Fruit fly (Drosophila melanogaster): Measurements from ENCODE around the gene CG32262.

CG32262 gene

DNA sequence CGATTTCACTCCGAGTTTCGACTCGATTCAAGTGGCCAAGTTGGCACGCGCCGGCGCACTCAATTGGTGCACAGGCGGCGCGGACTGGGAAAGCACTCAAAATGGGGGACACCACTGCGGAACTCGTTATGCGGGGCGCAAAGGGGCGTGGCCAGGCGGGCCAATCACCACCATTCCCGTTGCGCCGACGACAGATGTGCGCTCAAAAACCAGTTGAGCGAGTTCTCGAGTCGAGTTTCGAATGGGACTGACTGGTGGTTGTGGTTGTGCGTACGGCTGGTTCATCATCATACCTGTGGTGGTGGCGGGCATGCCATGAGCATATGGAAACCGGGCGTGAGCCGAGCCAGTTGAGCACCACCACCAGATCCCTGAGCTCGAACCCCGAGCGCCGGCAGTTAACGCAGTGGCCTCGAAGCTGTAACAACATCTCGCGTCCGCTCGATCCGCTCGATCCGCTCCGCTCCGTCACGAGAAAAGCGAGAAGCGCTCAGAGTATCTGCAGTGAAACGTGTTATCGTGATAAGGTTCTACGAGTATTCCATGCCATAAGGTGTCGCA lies 35.9 kb upstream of the CG32262 start, which contains the start of gene Awh (continued):
- TF ChIP-seq CG10654 (GFP tag; optimal IDR thresholded peaks at IDR 0.05) (no peak), sim (GFP tag; IDR thresholded peaks at IDR 0.05) (0 out of 2 replicates have a peak, but pooled peaks have one; percentile 26), Elba2 (GFP tag; optimal IDR thresholded peaks at IDR 0.05) (no peak), slbo (GFP tag; IDR thresholded peaks at IDR 0.05) (no peak), Aef1 (GFP tag; IDR thresholded peaks at IDR 0.05) (no peak), jing (GFP tag; optimal IDR thresholded peaks at IDR 0.05) (no peak), CG3407 (GFP tag; optimal IDR thresholded peaks at IDR 0.05) (no peak), CG12236 (GFP tag; optimal IDR thresholded peaks at IDR 0.05) (no peak), CG1529 (GFP tag; optimal IDR thresholded peaks at IDR 0.05) (no peak), CG6272 (GFP tag; IDR thresholded peaks at IDR 0.05) (no peak), Ada2b (GFP tag; IDR thresholded peaks at IDR 0.05) (no peak), gsb-n (tag; optimal IDR thresholded peaks at IDR 0.05) (no peak), corto (GFP tag; optimal IDR thresholded peaks at IDR 0.05) (no peak), CG34224 (GFP tag; IDR thresholded peaks at IDR 0.05; ENCODE audit: partially characterized antibody) (peak; percentile 53; the same call in 1 of the 3 replicates), NC2β (GFP tag; optimal IDR thresholded peaks at IDR 0.05) (no peak), CG11085 (GFP tag; IDR thresholded peaks at IDR 0.05) (no peak), CG14441 (GFP tag; IDR thresholded peaks at IDR 0.05) (no peak), Myb (GFP tag; optimal IDR thresholded peaks at IDR 0.05) (no peak), Doc3 (GFP tag; IDR thresholded peaks at IDR 0.05; ENCODE audit: partially characterized antibody) (no peak), chinmo (GFP tag; IDR thresholded peaks at IDR 0.05; ENCODE audit: partially characterized antibody) (peak; percentile 83; the same call in 3 of the 4 replicates), H2.0 (GFP tag; IDR thresholded peaks at IDR 0.05) (no peak), BEAF-32 (GFP tag; optimal IDR thresholded peaks at IDR 0.05) (no peak), az2 (GFP tag; optimal IDR thresholded peaks at IDR 0.05) (no peak), Scr (GFP tag; IDR thresholded peaks at IDR 0.05; ENCODE audit: partially characterized antibody) (peak; percentile 51), grn (GFP tag; optimal IDR thresholded peaks at IDR 0.05) (peak; percentile 54), Dip3 (GFP tag; optimal IDR thresholded peaks at IDR 0.05) (no peak), CG31224 (GFP tag; IDR thresholded peaks at IDR 0.05) (no peak), CG10565 (GFP tag; optimal IDR thresholded peaks at IDR 0.05) (no peak), repo (GFP tag; optimal IDR thresholded peaks at IDR 0.05) (no peak), inv (GFP tag; IDR thresholded peaks at IDR 0.05; ENCODE audit: partially characterized antibody) (no peak), CG14667 (GFP tag; IDR thresholded peaks at IDR 0.05) (no peak), croc (GFP tag; conservative IDR thresholded peaks at IDR 0.05) (no peak), bowl (GFP tag; IDR thresholded peaks at IDR 0.05) (no peak; the same call in 1 of the 2 replicates), eve (GFP tag; optimal IDR thresholded peaks at IDR 0.05) (no peak), Fer3 (tag; optimal IDR thresholded peaks at IDR 0.05) (no peak), CG4360 (GFP tag; IDR thresholded peaks at IDR 0.05) (no peak), cwo (GFP tag; optimal IDR thresholded peaks at IDR 0.05) (no peak), CG31388 (GFP tag; optimal IDR thresholded peaks at IDR 0.05) (no peak), sna (GFP tag; IDR thresholded peaks at IDR 0.05; ENCODE audit: partially characterized antibody) (peak; percentile 50), org-1 (GFP tag; optimal IDR thresholded peaks at IDR 0.05) (no peak), ind (GFP tag; optimal IDR thresholded peaks at IDR 0.05) (no peak), CG11723 (GFP tag; optimal IDR thresholded peaks at IDR 0.05) (no peak), Bteb2 (GFP tag; optimal IDR thresholded peaks at IDR 0.05) (no peak), Xbp1 (GFP tag; optimal IDR thresholded peaks at IDR 0.05) (no peak), CG8944 (GFP tag; optimal IDR thresholded peaks at IDR 0.05) (no peak), sob (GFP tag; IDR thresholded peaks at IDR 0.05) (no peak), danr (GFP tag; IDR thresholded peaks at IDR 0.05) (no peak), br (optimal IDR thresholded peaks at IDR 0.05) (no peak), CG31441 (GFP tag; IDR thresholded peaks at IDR 0.05) (no peak), sug (tag; optimal IDR thresholded peaks at IDR 0.05) (no peak), Tbp (GFP tag; optimal IDR thresholded peaks at IDR 0.05) (no peak), Poxn (GFP tag; IDR thresholded peaks at IDR 0.05) (no peak)
